Worm (Caenorhabditis elegans): ENCODE measurements around the gene pdi-1.
A peak's percentile ranks its signal among the peaks of the same experiment; 100 is the strongest.

The pdi-1 gene

DNA sequence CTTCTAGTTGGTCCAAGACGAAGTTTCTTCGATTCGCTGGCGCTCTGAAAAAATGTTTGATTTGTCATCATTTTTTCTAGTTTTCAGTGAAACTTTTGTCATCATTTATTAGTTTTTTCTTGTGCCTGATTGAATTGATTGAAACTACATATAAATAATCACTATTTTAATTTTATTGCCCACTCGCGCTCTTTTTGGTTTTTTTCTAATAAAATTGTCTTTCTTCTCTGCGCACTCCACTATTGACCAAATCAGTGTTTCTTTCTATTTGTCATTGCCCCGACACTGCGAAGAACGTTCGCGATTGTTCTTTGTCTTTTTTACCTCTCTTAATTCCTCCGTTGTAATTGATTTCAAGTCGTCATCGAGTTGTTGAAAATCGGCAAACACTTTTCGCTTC lies 51.0 kb downstream of the pdi-1 start:
- TF ChIP-seq pqm-1 (tag; optimal IDR thresholded peaks at IDR 0.05) (peak; percentile 64), nhr-28 (tag; optimal IDR thresholded peaks at IDR 0.05) (no peak), ztf-4 (tag; optimal IDR thresholded peaks at IDR 0.05) (no peak), nhr-43 (tag; optimal IDR thresholded peaks at IDR 0.05; ENCODE audit: poor library complexity, severe bottlenecking) (no peak), ceh-9 (tag; optimal IDR thresholded peaks at IDR 0.05) (no peak), nhr-12 (tag; optimal IDR thresholded peaks at IDR 0.05) (no peak), lin-15B (tag; optimal IDR thresholded peaks at IDR 0.05) (no peak), sea-2 (GFP tag; optimal IDR thresholded peaks at IDR 0.05) (no peak), eor-1 (tag; optimal IDR thresholded peaks at IDR 0.05) (no peak), nhr-25 (tag; optimal IDR thresholded peaks at IDR 0.05) (peak; percentile 49), unc-39 (tag; optimal IDR thresholded peaks at IDR 0.05) (no peak), fos-1 (tag; optimal IDR thresholded peaks at IDR 0.05) (no peak), snpc-4 (tag; optimal IDR thresholded peaks at IDR 0.05) (no peak), egl-27 (tag; optimal IDR thresholded peaks at IDR 0.05) (no peak), skn-1 (tag; optimal IDR thresholded peaks at IDR 0.05) (peak; percentile 51), nhr-11 (tag; optimal IDR thresholded peaks at IDR 0.05) (no peak), egl-5 (tag; optimal IDR thresholded peaks at IDR 0.05) (peak; percentile 11), elt-2 (tag; optimal IDR thresholded peaks at IDR 0.05) (peak; percentile 72), nfya-1 (tag; optimal IDR thresholded peaks at IDR 0.05; ENCODE audit: insufficient read depth) (no peak), aly-2 (tag; optimal IDR thresholded peaks at IDR 0.05) (no peak), ama-1 (optimal IDR thresholded peaks at IDR 0.05) (no peak), nhr-67 (tag; optimal IDR thresholded peaks at IDR 0.05) (no peak), elt-1 (tag; optimal IDR thresholded peaks at IDR 0.05) (no peak), pha-4 (tag; optimal IDR thresholded peaks at IDR 0.05) (peak; percentile 78), mdl-1 (tag; optimal IDR thresholded peaks at IDR 0.05) (no peak)
